Worm (Caenorhabditis elegans): Measurements from ENCODE around the gene F53A2.3.
"Not testable (repeated sequence)": the region's sequence is repeated elsewhere in the genome, so short reads cannot be mapped to it uniquely, and the experiment has no call there.

Gene F53A2.3

DNA sequence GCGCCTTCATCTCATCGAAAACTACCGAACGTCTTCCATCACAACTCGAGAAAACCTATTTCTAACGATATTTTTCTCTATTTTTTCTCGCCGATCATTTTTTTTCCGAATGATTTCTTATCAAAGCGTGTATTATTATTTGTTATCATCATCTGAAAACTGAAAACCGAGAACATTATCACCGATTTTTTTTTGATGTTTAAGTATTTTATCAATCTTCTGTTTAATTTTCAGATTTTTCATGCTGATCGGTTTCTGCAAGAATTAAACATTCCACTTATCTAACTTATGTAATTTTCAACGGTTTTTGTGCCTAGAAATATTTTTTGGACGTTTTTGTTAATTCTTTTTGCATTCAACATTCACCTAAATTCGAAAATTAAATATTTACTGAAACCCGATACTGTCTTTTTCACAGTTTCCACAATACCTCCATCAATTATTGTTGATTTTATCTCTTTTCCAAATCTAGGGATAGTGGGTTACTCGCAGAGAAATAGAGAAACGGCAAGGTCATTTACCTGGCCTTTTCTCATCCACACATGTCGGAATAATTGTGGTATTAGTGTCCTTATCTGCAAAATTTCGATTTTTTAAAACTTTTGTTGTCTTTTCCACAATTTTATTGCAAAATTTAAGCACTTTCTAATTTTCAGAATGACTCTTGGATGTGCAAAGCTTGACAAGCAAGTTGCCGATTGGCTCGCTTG, 40.7 kb downstream of the F53A2.3 start, which contains the start of gene pgm-2:
TSS of gene pgm-2 (plus strand) at position 657 of the 710 bp plus-strand sequence.
- TF ChIP-seq ceh-100 (GFP tag; IDR thresholded peaks at IDR 0.05): no peak
- TF ChIP-seq ceh-58 (GFP tag; IDR thresholded peaks at IDR 0.05): no peak
- TF ChIP-seq ztf-25 (GFP tag; IDR thresholded peaks at IDR 0.05): no peak
- no peak for TF ChIP-seq mcd-1 (GFP tag; IDR thresholded peaks at IDR 0.05)
- TF ChIP-seq tbx-9 (tag; optimal IDR thresholded peaks at IDR 0.05; ENCODE audit: borderline replicate concordance): no peak
- peak; percentile 39 for TF ChIP-seq dpff-1 (tag; optimal IDR thresholded peaks at IDR 0.05)
- no peak for TF ChIP-seq cebp-1 (GFP tag; IDR thresholded peaks at IDR 0.05)
- peak; percentile 5 for TF ChIP-seq cebp-1 (tag; optimal IDR thresholded peaks at IDR 0.05)
- peak; percentile 7 for TF ChIP-seq snpc-1.3 (tag; optimal IDR thresholded peaks at IDR 0.05; ENCODE audit: insufficient read depth)
- 0 out of 2 replicates have a peak, but pooled peaks have one; percentile 15 for TF ChIP-seq nfya-2 (GFP tag; IDR thresholded peaks at IDR 0.05)
- no peak for TF ChIP-seq unc-62 (GFP tag; optimal IDR thresholded peaks at IDR 0.05)
- peak; percentile 37 for TF ChIP-seq tlf-1 (GFP tag; optimal IDR thresholded peaks at IDR 0.05)
- no peak for TF ChIP-seq ztf-26 (tag; optimal IDR thresholded peaks at IDR 0.05)
- TF ChIP-seq lsl-1 (GFP tag; optimal IDR thresholded peaks at IDR 0.05): no peak
- TF ChIP-seq nhr-80 (tag; optimal IDR thresholded peaks at IDR 0.05): peak; percentile 45
- TF ChIP-seq nhr-27 (tag; optimal IDR thresholded peaks at IDR 0.05): no peak
- TF ChIP-seq Y79H2A.3 (GFP tag; conservative IDR thresholded peaks at IDR 0.05): no peak
- no peak for TF ChIP-seq D2030.7 (GFP tag; IDR thresholded peaks at IDR 0.05)
- 0 out of 2 replicates have a peak, but pooled peaks have one; percentile 6 for TF ChIP-seq nfyb-1 (GFP tag; IDR thresholded peaks at IDR 0.05)
- peak; percentile 58 for TF ChIP-seq repo-1 (tag; optimal IDR thresholded peaks at IDR 0.05)

DNA sequence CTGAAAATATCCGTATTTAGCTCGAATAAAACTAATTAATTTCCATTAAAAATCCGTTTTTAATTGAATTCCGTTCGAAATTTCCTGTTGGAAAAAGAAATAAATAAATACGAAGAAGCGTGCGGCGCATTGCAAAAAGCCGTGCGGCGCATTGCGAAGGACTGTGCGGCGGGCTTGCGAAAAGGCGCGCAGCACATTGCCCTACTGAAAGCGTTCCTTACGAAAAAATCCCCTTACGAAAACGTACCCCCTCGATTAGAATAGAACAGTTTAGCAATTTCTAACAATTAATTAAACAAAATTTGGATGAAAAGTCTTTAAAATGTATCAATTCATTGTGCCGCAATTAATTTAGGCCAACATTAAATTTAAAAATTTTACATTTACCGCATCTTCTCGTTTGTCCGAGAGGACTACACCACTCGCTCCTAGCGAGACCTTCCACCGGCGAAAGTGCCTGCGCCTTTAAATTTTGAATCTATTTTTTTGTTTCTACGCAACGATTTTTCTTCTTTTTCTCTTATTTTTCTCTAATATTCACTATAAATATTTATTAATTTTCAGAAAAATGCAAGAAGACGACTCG, 43.2 kb downstream of the F53A2.3 start, which contains the start of gene npp-18:
TSS of gene npp-18 (plus strand) at position 565 of the 586 bp plus-strand sequence.
- TF ChIP-seq C06A6.2 (GFP tag; conservative IDR thresholded peaks at IDR 0.05) (peak; percentile 99), ceh-91 (GFP tag; IDR thresholded peaks at IDR 0.05) (peak; percentile 54; the same call in 1 of the 2 replicates), Y95B8A.8 (GFP tag; IDR thresholded peaks at IDR 0.05) (peak; percentile 82), ceh-40 (GFP tag; IDR thresholded peaks at IDR 0.05) (0 out of 2 replicates have a peak, but pooled peaks have one; percentile 26), ceh-100 (GFP tag; IDR thresholded peaks at IDR 0.05) (peak; percentile 78), egl-44 (GFP tag; IDR thresholded peaks at IDR 0.05) (0 out of 2 replicates have a peak, but pooled peaks have one; percentile 36), K11D2.4 (GFP tag; IDR thresholded peaks at IDR 0.05) (peak; percentile 83), C17E4.6 (GFP tag; IDR thresholded peaks at IDR 0.05) (0 out of 2 replicates have a peak, but pooled peaks have one; percentile 9), hsf-1 (GFP tag; IDR thresholded peaks at IDR 0.05) (0 out of 2 replicates have a peak, but pooled peaks have one; percentile 5), dox-1 (GFP tag; IDR thresholded peaks at IDR 0.05) (peak; percentile 93), lin-40 (tag; optimal IDR thresholded peaks at IDR 0.05) (peak; percentile 49), cebp-1 (GFP tag; IDR thresholded peaks at IDR 0.05) (peak; percentile 55; the same call in 1 of the 2 replicates), nfyb-1 (GFP tag; IDR thresholded peaks at IDR 0.05) (peak; percentile 82), mcd-1 (GFP tag; IDR thresholded peaks at IDR 0.05) (peak; percentile 84), lin-54 (GFP tag; optimal IDR thresholded peaks at IDR 0.05) (peak; percentile 59), madf-6 (GFP tag; IDR thresholded peaks at IDR 0.05) (peak; percentile 66), bed-2 (GFP tag; IDR thresholded peaks at IDR 0.05) (0 out of 2 replicates have a peak, but pooled peaks have one; percentile 20), rcor-1 (GFP tag; IDR thresholded peaks at IDR 0.05) (peak; percentile 48), lsl-1 (GFP tag; optimal IDR thresholded peaks at IDR 0.05) (peak; percentile 15), pbrm-1 (GFP tag; IDR thresholded peaks at IDR 0.05) (peak; percentile 84), ztf-28 (GFP tag; IDR thresholded peaks at IDR 0.05) (0 out of 2 replicates have a peak, but pooled peaks have one; percentile 35), efl-1 (GFP tag; optimal IDR thresholded peaks at IDR 0.05) (peak; percentile 43), snpc-1.3 (tag; optimal IDR thresholded peaks at IDR 0.05; ENCODE audit: insufficient read depth) (peak; percentile 21), hmg-1.2 (GFP tag; IDR thresholded peaks at IDR 0.05) (peak; percentile 66), ekl-4 (GFP tag; IDR thresholded peaks at IDR 0.05) (peak; percentile 70), snpc-4 (tag; optimal IDR thresholded peaks at IDR 0.05) (peak in 1 of 4 experiments; percentile 8), Y79H2A.3 (GFP tag; conservative IDR thresholded peaks at IDR 0.05) (peak; percentile 71; the same call in 1 of the 2 replicates), B0019.2 (GFP tag; conservative IDR thresholded peaks at IDR 0.05) (0 out of 2 replicates have a peak, but pooled peaks have one; percentile 35), Y67H2A.10 (GFP tag; conservative IDR thresholded peaks at IDR 0.05) (peak; percentile 79), F33H1.4 (GFP tag; IDR thresholded peaks at IDR 0.05) (peak; percentile 86)
- not testable (repeated sequence) for TF ChIP-seq cebp-1 (tag; optimal IDR thresholded peaks at IDR 0.05); snpc-4 (GFP tag; optimal IDR thresholded peaks at IDR 0.05)

Measured in whole organism, young adult.